Worm (Caenorhabditis elegans): ENCODE measurements around the gene Y37D8A.3.

The Y37D8A.3 gene

ce11 chrIII:12880704-12881103 lies 51.5 kb downstream of the Y37D8A.3 start:
- no peak for TF ChIP-seq klf-2 (GFP tag; conservative IDR thresholded peaks at IDR 0.05)
- no peak for TF ChIP-seq T22C8.4 (GFP tag; IDR thresholded peaks at IDR 0.05)
- no peak for TF ChIP-seq tab-1 (GFP tag; IDR thresholded peaks at IDR 0.05)
- no peak for TF ChIP-seq flt-1 (GFP tag; IDR thresholded peaks at IDR 0.05)
- TF ChIP-seq ref-1 (GFP tag; conservative IDR thresholded peaks at IDR 0.05) = no peak
- TF ChIP-seq ztf-29 (GFP tag; IDR thresholded peaks at IDR 0.05) = no peak
- TF ChIP-seq cog-1 (tag; optimal IDR thresholded peaks at IDR 0.05) = no peak
- TF ChIP-seq ztf-23 (GFP tag; IDR thresholded peaks at IDR 0.05) = no peak
- TF ChIP-seq med-1 (GFP tag; optimal IDR thresholded peaks at IDR 0.05; ENCODE audit: insufficient read depth) = no peak

DNA sequence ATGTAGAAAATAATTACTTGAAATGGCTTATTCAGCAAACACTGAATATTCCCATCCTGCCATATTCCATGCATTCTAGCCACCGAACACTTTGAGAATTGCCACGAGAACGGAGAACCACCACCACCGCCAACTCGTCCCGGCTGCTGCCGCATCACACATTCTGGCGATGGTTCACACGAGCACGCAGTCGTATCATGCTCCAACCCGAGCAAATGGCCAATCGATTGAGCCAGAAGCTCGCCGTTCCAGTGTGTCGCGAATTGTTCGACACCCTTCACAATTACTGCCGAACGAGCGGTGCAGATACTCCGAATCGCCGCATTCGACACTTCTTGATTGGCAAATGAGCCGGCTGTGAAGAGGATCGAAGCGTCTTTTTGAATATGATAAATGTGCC lies 56.0 kb downstream of the Y37D8A.3 start:
- TF ChIP-seq klf-2 (GFP tag; conservative IDR thresholded peaks at IDR 0.05) = no peak
- no peak for TF ChIP-seq ztf-29 (GFP tag; IDR thresholded peaks at IDR 0.05)
- TF ChIP-seq med-1 (GFP tag; optimal IDR thresholded peaks at IDR 0.05; ENCODE audit: insufficient read depth) = no peak
- TF ChIP-seq flt-1 (GFP tag; IDR thresholded peaks at IDR 0.05) = no peak
- no peak for TF ChIP-seq ref-1 (GFP tag; conservative IDR thresholded peaks at IDR 0.05)
- no peak for TF ChIP-seq ztf-23 (GFP tag; IDR thresholded peaks at IDR 0.05)
- no peak for TF ChIP-seq tab-1 (GFP tag; IDR thresholded peaks at IDR 0.05)
- no peak for TF ChIP-seq cog-1 (tag; optimal IDR thresholded peaks at IDR 0.05)
- no peak for TF ChIP-seq T22C8.4 (GFP tag; IDR thresholded peaks at IDR 0.05)

All from whole organism, midembryonic.